In genomic region chr2L:6667719-6668325, dm6 we compare ENCODE assay signal across 5 fruit fly cellular contexts.
TF ChIP-seq lines count a peak whose summit lies in the region.

Gene Galt (minus strand): TSS chr2L:6668033.

- no peak for TF ChIP-seq CTCF in whole organism, embryonic (GFP tag; optimal IDR thresholded peaks at IDR 0.05; lab: Kevin White, UChicago)

TF ChIP-seq in whole organism, adult, 20 proteins besides CTCF, POLR2A, EP300 and RAD21 (continues in another document):
- TF ChIP-seq CG7045 (GFP tag; optimal IDR thresholded peaks at IDR 0.05; lab: Kevin White, UChicago) (peak; percentile 6), tj (GFP tag; optimal IDR thresholded peaks at IDR 0.05; lab: Kevin White, UChicago) (peak; percentile 84), kay (GFP tag; lab: Kevin White, UChicago; ENCODE audit: borderline replicate concordance) (no peak), CG14711 (tag; optimal IDR thresholded peaks at IDR 0.05; lab: Kevin White, UChicago) (peak; percentile 23), CG11617 (GFP tag; optimal IDR thresholded peaks at IDR 0.05; lab: Kevin White, UChicago) (peak; percentile 64), pad (GFP tag; optimal IDR thresholded peaks at IDR 0.05; lab: Kevin White, UChicago) (no peak), Crg-1 (GFP tag; optimal IDR thresholded peaks at IDR 0.05; lab: Kevin White, UChicago) (peak; percentile 16), Mnt (GFP tag; optimal IDR thresholded peaks at IDR 0.05; lab: Kevin White, UChicago) (peak; percentile 59), toe (GFP tag; optimal IDR thresholded peaks at IDR 0.05; lab: Kevin White, UChicago) (no peak), CG33017 (tag; optimal IDR thresholded peaks at IDR 0.05; lab: Kevin White, UChicago) (peak; percentile 53), CG12768 (GFP tag; optimal IDR thresholded peaks at IDR 0.05; lab: Kevin White, UChicago) (peak; percentile 57), CG5204 (GFP tag; optimal IDR thresholded peaks at IDR 0.05; lab: Kevin White, UChicago) (no peak), cic (GFP tag; optimal IDR thresholded peaks at IDR 0.05; lab: Kevin White, UChicago) (peak; percentile 72), Hr96 (GFP tag; optimal IDR thresholded peaks at IDR 0.05; lab: Kevin White, UChicago) (peak; percentile 25), CG7101 (tag; optimal IDR thresholded peaks at IDR 0.05; lab: Kevin White, UChicago) (peak; percentile 63), bab1 (GFP tag; optimal IDR thresholded peaks at IDR 0.05; lab: Kevin White, UChicago) (peak; percentile 6), ovo (GFP tag; optimal IDR thresholded peaks at IDR 0.05; lab: Kevin White, UChicago) (peak; percentile 41), cnc (optimal IDR thresholded peaks at IDR 0.05; lab: Kevin White, UChicago) (no peak)

TF ChIP-seq in whole organism, embryonic, 481 proteins besides CTCF, POLR2A, EP300 and RAD21 (continues in another document):
- TF ChIP-seq CG42726 (GFP tag; IDR thresholded peaks at IDR 0.05; lab: Robert Waterston, UW; ENCODE audit: partially characterized antibody): no peak
- TF ChIP-seq CG15601 (tag; optimal IDR thresholded peaks at IDR 0.05; lab: Kevin White, UChicago): peak; percentile 32
- no peak for TF ChIP-seq seq (GFP tag; IDR thresholded peaks at IDR 0.05; lab: Robert Waterston, UW)
- peak; percentile 68 for TF ChIP-seq CG14710 (tag; optimal IDR thresholded peaks at IDR 0.05; lab: Kevin White, UChicago)
- no peak for TF ChIP-seq CG18011 (GFP tag; optimal IDR thresholded peaks at IDR 0.05; lab: Kevin White, UChicago)
- peak; percentile 77 for TF ChIP-seq Scr (GFP tag; IDR thresholded peaks at IDR 0.05; lab: Robert Waterston, UW; ENCODE audit: partially characterized antibody)
- no peak for TF ChIP-seq HmgD (GFP tag; optimal IDR thresholded peaks at IDR 0.05; lab: Kevin White, UChicago)
- peak; percentile 37; the same call in 1 of the 2 replicates for TF ChIP-seq hbn (GFP tag; IDR thresholded peaks at IDR 0.05; lab: Robert Waterston, UW; ENCODE audit: partially characterized antibody)
- TF ChIP-seq gem (tag; optimal IDR thresholded peaks at IDR 0.05; lab: Kevin White, UChicago): no peak
- TF ChIP-seq CG14050 (GFP tag; IDR thresholded peaks at IDR 0.05; lab: Robert Waterston, UW): no peak; the same call in 2 of the 3 replicates
- peak; percentile 70 for TF ChIP-seq vnd (GFP tag; IDR thresholded peaks at IDR 0.05; lab: Robert Waterston, UW; ENCODE audit: partially characterized antibody)
- no peak for TF ChIP-seq NC2α (GFP tag; optimal IDR thresholded peaks at IDR 0.05; lab: Kevin White, UChicago)
- TF ChIP-seq Dad (GFP tag; optimal IDR thresholded peaks at IDR 0.05; lab: Kevin White, UChicago): no peak
- peak; percentile 12; the same call in 1 of the 2 replicates for TF ChIP-seq CG32532 (GFP tag; IDR thresholded peaks at IDR 0.05; lab: Robert Waterston, UW)
- TF ChIP-seq gfzf (GFP tag; optimal IDR thresholded peaks at IDR 0.05; lab: Kevin White, UChicago): no peak
- TF ChIP-seq unc-4 (GFP tag; IDR thresholded peaks at IDR 0.05; lab: Robert Waterston, UW; ENCODE audit: partially characterized antibody): peak; percentile 63
- TF ChIP-seq YL-1 (GFP tag; optimal IDR thresholded peaks at IDR 0.05; lab: Kevin White, UChicago): peak; percentile 35

TF ChIP-seq in whole organism, prepupa, 60 proteins besides CTCF, POLR2A, EP300 and RAD21 (continues in another document):
- peak; percentile 42 for TF ChIP-seq Eip75B (GFP tag; optimal IDR thresholded peaks at IDR 0.05; lab: Kevin White, UChicago)
- no peak for TF ChIP-seq CG7368 (GFP tag; optimal IDR thresholded peaks at IDR 0.05; lab: Kevin White, UChicago)
- peak; percentile 67 for TF ChIP-seq esn (GFP tag; optimal IDR thresholded peaks at IDR 0.05; lab: Kevin White, UChicago)
- TF ChIP-seq CG11902 (GFP tag; optimal IDR thresholded peaks at IDR 0.05; lab: Kevin White, UChicago): no peak
- no peak for TF ChIP-seq CG11294 (GFP tag; IDR thresholded peaks at IDR 0.05; lab: Robert Waterston, UW)
- TF ChIP-seq Met (GFP tag; optimal IDR thresholded peaks at IDR 0.05; lab: Kevin White, UChicago): peak; percentile 52
- peak; percentile 79 for TF ChIP-seq svp (GFP tag; lab: Kevin White, UChicago)
- TF ChIP-seq CG6808 (GFP tag; optimal IDR thresholded peaks at IDR 0.05; lab: Kevin White, UChicago): no peak
- peak; percentile 66 for TF ChIP-seq CG10631 (GFP tag; optimal IDR thresholded peaks at IDR 0.05; lab: Kevin White, UChicago)
- TF ChIP-seq lz (GFP tag; optimal IDR thresholded peaks at IDR 0.05; lab: Kevin White, UChicago): peak; percentile 49
- peak; percentile 36 for TF ChIP-seq CG6792 (GFP tag; optimal IDR thresholded peaks at IDR 0.05; lab: Kevin White, UChicago)
- TF ChIP-seq Ets21C (GFP tag; optimal IDR thresholded peaks at IDR 0.05; lab: Kevin White, UChicago): no peak
- peak; percentile 49 for TF ChIP-seq net (GFP tag; optimal IDR thresholded peaks at IDR 0.05; lab: Kevin White, UChicago)
- peak; percentile 42 for TF ChIP-seq topi (GFP tag; optimal IDR thresholded peaks at IDR 0.05; lab: Kevin White, UChicago)
- peak; percentile 33 for TF ChIP-seq vri (GFP tag; optimal IDR thresholded peaks at IDR 0.05; lab: Kevin White, UChicago)
- peak; percentile 37 for TF ChIP-seq CG16779 (tag; optimal IDR thresholded peaks at IDR 0.05; lab: Kevin White, UChicago)
- peak; percentile 8 for TF ChIP-seq CG31627 (GFP tag; optimal IDR thresholded peaks at IDR 0.05; lab: Kevin White, UChicago)
- TF ChIP-seq pdm3 (GFP tag; optimal IDR thresholded peaks at IDR 0.05; lab: Kevin White, UChicago): no peak
- TF ChIP-seq dsx (GFP tag; optimal IDR thresholded peaks at IDR 0.05; lab: Kevin White, UChicago; ENCODE audit: poor library complexity, severe bottlenecking): no peak
- no peak for TF ChIP-seq Hr38 (GFP tag; optimal IDR thresholded peaks at IDR 0.05; lab: Kevin White, UChicago)

TF ChIP-seq in whole organism, pupa, 21 proteins besides CTCF, POLR2A, EP300 and RAD21:
- TF ChIP-seq CG32121 (GFP tag; IDR thresholded peaks at IDR 0.05; lab: Robert Waterston, UW): peak; percentile 36
- no peak for TF ChIP-seq CG34367 (tag; optimal IDR thresholded peaks at IDR 0.05; lab: Kevin White, UChicago)
- no peak; the same call in 1 of the 2 replicates for TF ChIP-seq Ets98B (GFP tag; IDR thresholded peaks at IDR 0.05; lab: Robert Waterston, UW)
- TF ChIP-seq EcR (GFP tag; optimal IDR thresholded peaks at IDR 0.05; lab: Kevin White, UChicago): no peak
- TF ChIP-seq CG14655 (GFP tag; optimal IDR thresholded peaks at IDR 0.05; lab: Kevin White, UChicago): no peak
- peak; percentile 6; the same call in 1 of the 3 replicates for TF ChIP-seq fd96Ca (GFP tag; IDR thresholded peaks at IDR 0.05; lab: Robert Waterston, UW)
- no peak for TF ChIP-seq Pif1A (GFP tag; optimal IDR thresholded peaks at IDR 0.05; lab: Kevin White, UChicago)
- peak; percentile 58 for TF ChIP-seq CG8159 (tag; optimal IDR thresholded peaks at IDR 0.05; lab: Kevin White, UChicago)
- TF ChIP-seq CG15710 (tag; optimal IDR thresholded peaks at IDR 0.05; lab: Kevin White, UChicago): peak; percentile 39
- no peak for TF ChIP-seq rn (GFP tag; IDR thresholded peaks at IDR 0.05; lab: Robert Waterston, UW)
- TF ChIP-seq CG13204 (GFP tag; optimal IDR thresholded peaks at IDR 0.05; lab: Kevin White, UChicago): no peak
- no peak for TF ChIP-seq D1 (tag; optimal IDR thresholded peaks at IDR 0.05; lab: Kevin White, UChicago)
- TF ChIP-seq gl (tag; optimal IDR thresholded peaks at IDR 0.05; lab: Kevin White, UChicago): no peak
- peak; percentile 43 for TF ChIP-seq CG8301 (tag; optimal IDR thresholded peaks at IDR 0.05; lab: Kevin White, UChicago)
- 0 out of 3 replicates have a peak, but pooled peaks have one; percentile 21 for TF ChIP-seq CG4496 (GFP tag; IDR thresholded peaks at IDR 0.05; lab: Robert Waterston, UW)
- no peak for TF ChIP-seq Pif1B (GFP tag; optimal IDR thresholded peaks at IDR 0.05; lab: Kevin White, UChicago)
- TF ChIP-seq CG10348 (GFP tag; IDR thresholded peaks at IDR 0.05; lab: Robert Waterston, UW): no peak
- TF ChIP-seq CG9948 (tag; optimal IDR thresholded peaks at IDR 0.05; lab: Kevin White, UChicago): peak; percentile 27
- TF ChIP-seq Snoo (tag; optimal IDR thresholded peaks at IDR 0.05; lab: Kevin White, UChicago): peak; percentile 42
- peak; percentile 37 for TF ChIP-seq CG17806 (tag; optimal IDR thresholded peaks at IDR 0.05; lab: Kevin White, UChicago)
- no peak for TF ChIP-seq CG12605 (GFP tag; IDR thresholded peaks at IDR 0.05; lab: Robert Waterston, UW)

TF ChIP-seq in whole organism, wandering third instar larva, 38 proteins besides CTCF, POLR2A, EP300 and RAD21 (continues in another document):
- TF ChIP-seq sv (GFP tag; optimal IDR thresholded peaks at IDR 0.05; lab: Kevin White, UChicago) (no peak), CG9705 (GFP tag; optimal IDR thresholded peaks at IDR 0.05; lab: Kevin White, UChicago) (peak; percentile 4), fru (GFP tag; optimal IDR thresholded peaks at IDR 0.05; lab: Kevin White, UChicago) (peak; percentile 58), h (GFP tag; optimal IDR thresholded peaks at IDR 0.05; lab: Kevin White, UChicago) (peak; percentile 64), woc (GFP tag; optimal IDR thresholded peaks at IDR 0.05; lab: Kevin White, UChicago) (no peak), psq (GFP tag; optimal IDR thresholded peaks at IDR 0.05; lab: Kevin White, UChicago) (peak; percentile 36), dsf (GFP tag; optimal IDR thresholded peaks at IDR 0.05; lab: Kevin White, UChicago; ENCODE audit: borderline replicate concordance) (no peak), rgr (GFP tag; optimal IDR thresholded peaks at IDR 0.05; lab: Kevin White, UChicago) (peak; percentile 35), Jra (GFP tag; optimal IDR thresholded peaks at IDR 0.05; lab: Kevin White, UChicago) (no peak), Hnf4 (GFP tag; optimal IDR thresholded peaks at IDR 0.05; lab: Kevin White, UChicago) (no peak), GATAd (GFP tag; optimal IDR thresholded peaks at IDR 0.05; lab: Kevin White, UChicago) (no peak), Hr83 (GFP tag; optimal IDR thresholded peaks at IDR 0.05; lab: Kevin White, UChicago; ENCODE audit: poor library complexity, severe bottlenecking) (peak; percentile 55), CG32264 (GFP tag; optimal IDR thresholded peaks at IDR 0.05; lab: Kevin White, UChicago) (no peak), brk (GFP tag; optimal IDR thresholded peaks at IDR 0.05; lab: Kevin White, UChicago) (no peak), Dif (GFP tag; optimal IDR thresholded peaks at IDR 0.05; lab: Kevin White, UChicago; ENCODE audit: partially characterized antibody) (peak; percentile 70), OdsH (GFP tag; optimal IDR thresholded peaks at IDR 0.05; lab: Kevin White, UChicago) (peak; percentile 52), Mio (GFP tag; optimal IDR thresholded peaks at IDR 0.05; lab: Kevin White, UChicago) (no peak), CrebA (GFP tag; optimal IDR thresholded peaks at IDR 0.05; lab: Kevin White, UChicago; ENCODE audit: borderline replicate concordance) (no peak), HLH106 (tag; optimal IDR thresholded peaks at IDR 0.05; lab: Kevin White, UChicago) (peak; percentile 51), usp (GFP tag; optimal IDR thresholded peaks at IDR 0.05; lab: Kevin White, UChicago) (no peak), Dfd (GFP tag; optimal IDR thresholded peaks at IDR 0.05; lab: Kevin White, UChicago) (no peak), N (GFP tag; optimal IDR thresholded peaks at IDR 0.05; lab: Kevin White, UChicago) (no peak), Myc (optimal IDR thresholded peaks at IDR 0.05; lab: Kevin White, UChicago) (peak; percentile 53), tai (GFP tag; optimal IDR thresholded peaks at IDR 0.05; lab: Kevin White, UChicago) (no peak)
